Fruit fly (Drosophila melanogaster) whole organism, wandering third instar larva: ENCODE data around the gene CG11584.

Experiments
- Abd-B ChIP-seq: fragments of >200 bp; optimal IDR thresholded peaks from 2 replicates; lab custom pipeline; 2017; ENCODE audit warnings: missing biosample characterization, missing genetic modification characterization
- Dfd ChIP-seq: fragments of >200 bp; optimal IDR thresholded peaks from 2 replicates; lab custom pipeline; 2017; ENCODE audit warnings: missing biosample characterization, missing genetic modification characterization
- brk ChIP-seq: fragments of 200-800 bp; sonication (Bioruptor generic); optimal IDR thresholded peaks from 2 replicates; lab custom pipeline; 2016; ENCODE audit warnings: missing biosample characterization, mild to moderate bottlenecking, missing genetic modification characterization
- psq ChIP-seq: fragments of 200-800 bp; sonication (Bioruptor generic); optimal IDR thresholded peaks from 3 replicates; lab custom pipeline; 2017; ENCODE audit warnings: missing biosample characterization, mild to moderate bottlenecking, missing genetic modification characterization, moderate library complexity

- TF ChIP-seq Abd-B (no peak), psq (no peak), Dfd (GFP tag; lab: Kevin White, UChicago) (no peak), brk (GFP tag; lab: Kevin White, UChicago) (no peak)
These were observed 12.2 kb downstream of the CG11584 start, which contains the start of gene yl for dm6 chrX:14193013-14193412.
